Worm (Caenorhabditis elegans): ENCODE measurements around the gene F42C5.6.

ce11 chrIV:7291957-7292356, 16.9 kb downstream of the F42C5.6 start, which contains the start of gene F42C5.4:
- TF ChIP-seq lin-54 (GFP tag; optimal IDR thresholded peaks at IDR 0.05) (no peak), bed-2 (GFP tag; IDR thresholded peaks at IDR 0.05) (no peak), snpc-1.1 (tag; optimal IDR thresholded peaks at IDR 0.05; ENCODE audit: insufficient read depth) (no peak), repo-1 (tag; optimal IDR thresholded peaks at IDR 0.05) (no peak), mes-4 (tag; optimal IDR thresholded peaks at IDR 0.05) (no peak), ceh-100 (GFP tag; IDR thresholded peaks at IDR 0.05) (no peak), madf-8 (GFP tag; conservative IDR thresholded peaks at IDR 0.05) (no peak), ztf-28 (GFP tag; IDR thresholded peaks at IDR 0.05) (no peak)
